Worm (Caenorhabditis elegans): ENCODE data around the gene F15G9.2.

DNA sequence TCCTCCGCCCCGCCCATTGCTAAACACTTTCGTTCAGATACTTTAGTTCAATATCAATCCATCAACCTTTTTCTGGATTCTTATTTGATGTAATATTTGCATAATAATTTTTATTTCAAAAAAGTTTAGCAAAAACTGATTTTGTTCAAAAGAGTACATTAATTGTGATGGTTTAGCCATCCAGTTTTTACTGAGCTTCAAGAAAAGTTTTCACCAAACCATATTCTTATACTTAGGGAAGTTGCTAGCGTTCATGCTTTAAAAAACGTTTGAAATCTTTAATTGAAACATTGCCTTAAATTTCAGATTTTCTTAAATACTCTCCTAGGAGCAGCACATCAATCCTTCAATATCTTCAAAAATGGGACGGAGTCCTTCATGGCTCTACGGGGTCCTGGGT is 3.8 kb upstream of the F15G9.2 start, which contains the start of gene him-4:
- TF ChIP-seq nhr-77 (tag; optimal IDR thresholded peaks at IDR 0.05) (no peak), nhr-6 (tag; optimal IDR thresholded peaks at IDR 0.05) (no peak), snpc-4 (tag; optimal IDR thresholded peaks at IDR 0.05) (no peak), unc-55 (GFP tag; optimal IDR thresholded peaks at IDR 0.05) (no peak), lin-39 (tag; optimal IDR thresholded peaks at IDR 0.05) (no peak), zag-1 (tag; optimal IDR thresholded peaks at IDR 0.05) (no peak), nhr-11 (tag; optimal IDR thresholded peaks at IDR 0.05) (no peak), ama-1 (optimal IDR thresholded peaks at IDR 0.05) (no peak), ztf-11 (tag; optimal IDR thresholded peaks at IDR 0.05) (no peak), elt-3 (tag; optimal IDR thresholded peaks at IDR 0.05) (no peak), sma-3 (GFP tag; optimal IDR thresholded peaks at IDR 0.05) (no peak), nhr-12 (tag; optimal IDR thresholded peaks at IDR 0.05) (no peak), elt-1 (tag; optimal IDR thresholded peaks at IDR 0.05) (no peak), peb-1 (tag; optimal IDR thresholded peaks at IDR 0.05) (no peak)

Measured in whole organism, L2 larva.